Worm (Caenorhabditis elegans) whole organism, young adult: Measurements from ENCODE around the gene mesp-1.

ENCODE experiments used
- B0019.2 ChIP-seq: fragments of 200-800 bp; sonication (Bioruptor generic); conservative IDR thresholded peaks from 2 replicates; pipeline ENCODE4 v1.3.6; 2022; ENCODE audit warnings: missing genetic modification reagents, missing genetic modification characterization, missing compliant biosample characterization
- B0261.1 ChIP-seq: sonication (generic microtip); optimal IDR thresholded peaks from 2 replicates; lab custom pipeline; 2016; ENCODE audit warnings: mild to moderate bottlenecking, missing genetic modification characterization, moderate library complexity, missing compliant biosample characterization
- B0336.3 ChIP-seq: fragments of 200-800 bp; sonication (Bioruptor generic); IDR thresholded peaks from 2 replicates; pipeline ENCODE4 v1.3.6; 2022; ENCODE audit warnings: missing genetic modification characterization, missing compliant biosample characterization
- C17E4.6 ChIP-seq: fragments of 200-800 bp; sonication (Bioruptor generic); IDR thresholded peaks from 2 replicates; pipeline ENCODE4 v1.3.6; 2022; ENCODE audit warnings: missing genetic modification reagents, missing genetic modification characterization, missing compliant biosample characterization
- D2030.7 ChIP-seq: fragments of 200-800 bp; sonication (Bioruptor generic); IDR thresholded peaks from 2 replicates; pipeline ENCODE4 v1.3.6; 2022; ENCODE audit warnings: missing genetic modification reagents, missing genetic modification characterization, missing compliant biosample characterization
- F39B2.1 ChIP-seq: fragments of 200-800 bp; sonication (Bioruptor generic); IDR thresholded peaks from 2 replicates; pipeline ENCODE4 v1.3.6; 2022; ENCODE audit warnings: missing genetic modification reagents, missing genetic modification characterization, missing compliant biosample characterization
- F52B5.7 ChIP-seq: sonication (generic microtip); optimal IDR thresholded peaks from 2 replicates; lab custom pipeline; 2016; ENCODE audit warnings: mild to moderate bottlenecking, missing genetic modification characterization, missing compliant biosample characterization
- K12H6.12 ChIP-seq: fragments of 200-800 bp; sonication (Bioruptor generic); optimal IDR thresholded peaks from 2 replicates; lab custom pipeline; 2018; ENCODE audit warnings: mild to moderate bottlenecking, missing genetic modification characterization, missing compliant biosample characterization
- Y53G8AR.9 ChIP-seq: fragments of 200-800 bp; sonication (Bioruptor generic); conservative IDR thresholded peaks from 2 replicates; pipeline ENCODE4 v1.3.6; 2022; ENCODE audit warnings: missing genetic modification reagents, missing genetic modification characterization, missing compliant biosample characterization
- Y67H2A.10 ChIP-seq: fragments of 200-800 bp; sonication (Bioruptor generic); conservative IDR thresholded peaks from 2 replicates; pipeline ENCODE4 v1.3.6; 2022; ENCODE audit warnings: missing genetic modification reagents, missing genetic modification characterization, missing compliant biosample characterization
- Y95B8A.8 ChIP-seq: fragments of 200-800 bp; sonication (Bioruptor generic); IDR thresholded peaks from 2 replicates; pipeline ENCODE4 v1.3.6; 2022; ENCODE audit warnings: missing genetic modification reagents, missing genetic modification characterization, missing compliant biosample characterization
- ZK185.1 ChIP-seq: sonication (generic microtip); optimal IDR thresholded peaks from 2 replicates; lab custom pipeline; 2016; ENCODE audit warnings: mild to moderate bottlenecking, missing genetic modification characterization, missing compliant biosample characterization; ENCODE audit not compliant: poor library complexity, severe bottlenecking
- cebp-1 ChIP-seq, 2 experiments: fragments of 200-800 bp in 1 of 2; sonication (Bioruptor generic) in 1 of 2; sonication (generic microtip) in 1 of 2; IDR thresholded peaks in 1 of 2; optimal IDR thresholded peaks in 1 of 2; 2 replicates each; pipeline versions ENCODE4 v1.3.6 to Lab custom; 2017 to 2022; ENCODE audit warnings: missing compliant biosample characterization in 2 of 2, missing genetic modification characterization in 2 of 2, mild to moderate bottlenecking in 1 of 2, missing genetic modification reagents in 1 of 2, moderate library complexity in 1 of 2
- cebp-2 ChIP-seq: fragments of 200-800 bp; sonication (Bioruptor generic); IDR thresholded peaks from 2 replicates; pipeline ENCODE4 v1.3.6; 2022; ENCODE audit warnings: missing genetic modification characterization, missing compliant biosample characterization
- ceh-58 ChIP-seq: fragments of 200-800 bp; sonication (Bioruptor generic); IDR thresholded peaks from 2 replicates; pipeline ENCODE4 v1.3.6; 2022; ENCODE audit warnings: missing genetic modification characterization, missing compliant biosample characterization
- dox-1 ChIP-seq: fragments of 200-800 bp; sonication (Bioruptor generic); IDR thresholded peaks from 2 replicates; pipeline ENCODE4 v1.3.6; 2022; ENCODE audit warnings: missing genetic modification reagents, missing genetic modification characterization, missing compliant biosample characterization
- dpl-1 ChIP-seq: fragments of 150-350 bp; optimal IDR thresholded peaks from 2 replicates; lab custom pipeline; 2014; ENCODE audit warnings: missing biosample characterization, missing genetic modification reagents, missing genetic modification characterization
- efl-1 ChIP-seq: fragments of 150-350 bp; optimal IDR thresholded peaks from 2 replicates; lab custom pipeline; 2014; ENCODE audit warnings: missing biosample characterization, missing genetic modification reagents, missing genetic modification characterization
- egrh-3 ChIP-seq: fragments of 200-800 bp; sonication (Bioruptor generic); IDR thresholded peaks from 2 replicates; pipeline ENCODE4 v1.3.6; 2022; ENCODE audit warnings: missing genetic modification reagents, missing genetic modification characterization, missing compliant biosample characterization
- ekl-4 ChIP-seq: fragments of 200-800 bp; sonication (Bioruptor generic); IDR thresholded peaks from 2 replicates; pipeline ENCODE4 v1.3.6; 2022; ENCODE audit warnings: missing genetic modification reagents, missing genetic modification characterization, missing compliant biosample characterization
- fkh-3 ChIP-seq: sonication (generic microtip); optimal IDR thresholded peaks from 2 replicates; lab custom pipeline; 2016; ENCODE audit warnings: mild to moderate bottlenecking, missing genetic modification characterization, missing compliant biosample characterization
- gei-17 ChIP-seq: fragments of 200-800 bp; sonication (Bioruptor generic); optimal IDR thresholded peaks from 2 replicates; lab custom pipeline; 2018; ENCODE audit warnings: mild to moderate bottlenecking, missing genetic modification characterization, missing compliant biosample characterization
- him-1 ChIP-seq: sonication (generic microtip); optimal IDR thresholded peaks from 2 replicates; lab custom pipeline; 2016; ENCODE audit warnings: missing genotype, missing genetic modification reagents, missing genetic modification characterization, missing compliant biosample characterization
- hrde-1 ChIP-seq: sonication (generic microtip); optimal IDR thresholded peaks from 2 replicates; lab custom pipeline; 2016; ENCODE audit warnings: missing genetic modification characterization, mild to moderate bottlenecking, missing compliant biosample characterization, moderate library complexity, missing genotype, missing genetic modification reagents, borderline replicate concordance
- lin-26 ChIP-seq: fragments of 200-800 bp; sonication (Bioruptor generic); IDR thresholded peaks from 2 replicates; pipeline ENCODE4 v1.3.6; 2022; ENCODE audit warnings: missing genetic modification reagents, missing genetic modification characterization, missing compliant biosample characterization
- lin-54 ChIP-seq: fragments of 200-800 bp; sonication (Bioruptor generic); optimal IDR thresholded peaks from 2 replicates; lab custom pipeline; 2018; ENCODE audit warnings: mild to moderate bottlenecking, missing genetic modification characterization, missing compliant biosample characterization
- madf-3 ChIP-seq: fragments of 200-800 bp; sonication (Bioruptor generic); IDR thresholded peaks from 2 replicates; pipeline ENCODE4 v1.3.6; 2022; ENCODE audit warnings: missing genetic modification reagents, missing genetic modification characterization, missing compliant biosample characterization
- madf-6 ChIP-seq: fragments of 200-800 bp; sonication (Bioruptor generic); IDR thresholded peaks from 2 replicates; pipeline ENCODE4 v1.3.6; 2022; ENCODE audit warnings: missing genetic modification reagents, missing genetic modification characterization, missing compliant biosample characterization
- mel-28 ChIP-seq: sonication (generic microtip); optimal IDR thresholded peaks from 2 replicates; lab custom pipeline; 2016; ENCODE audit warnings: borderline replicate concordance, mild to moderate bottlenecking, missing genetic modification characterization, missing compliant biosample characterization
- mes-4 ChIP-seq: sonication (generic microtip); optimal IDR thresholded peaks from 2 replicates; lab custom pipeline; 2016; ENCODE audit warnings: missing genotype, missing genetic modification characterization, missing compliant biosample characterization
- mxl-1 ChIP-seq: sonication (generic microtip); optimal IDR thresholded peaks from 2 replicates; lab custom pipeline; 2016; ENCODE audit warnings: missing genetic modification characterization, missing compliant biosample characterization
- nhr-120 ChIP-seq: fragments of 200-800 bp; sonication (Bioruptor generic); IDR thresholded peaks from 2 replicates; pipeline ENCODE4 v1.3.6; 2022; ENCODE audit warnings: missing genetic modification characterization, missing compliant biosample characterization
- nhr-90 ChIP-seq: sonication (generic microtip); optimal IDR thresholded peaks from 2 replicates; lab custom pipeline; 2016; ENCODE audit warnings: missing genotype, mild to moderate bottlenecking, missing genetic modification characterization, missing compliant biosample characterization
- rcor-1 ChIP-seq: fragments of 200-800 bp; sonication (Bioruptor generic); IDR thresholded peaks from 2 replicates; pipeline ENCODE4 v1.3.6; 2022; ENCODE audit warnings: missing genetic modification reagents, missing genetic modification characterization, missing compliant biosample characterization
- rec-8 ChIP-seq, 2 experiments: sonication (generic microtip); optimal IDR thresholded peaks; 2 replicates each; lab custom pipeline; 2016; ENCODE audit warnings: mild to moderate bottlenecking in 2 of 2, missing genetic modification characterization in 2 of 2, missing genetic modification reagents in 2 of 2, missing genotype in 2 of 2, missing biosample characterization in 1 of 2, missing compliant biosample characterization in 1 of 2, moderate library complexity in 1 of 2
- sea-2 ChIP-seq: fragments of 200-800 bp; sonication (Bioruptor generic); IDR thresholded peaks from 2 replicates; pipeline ENCODE4 v1.3.6; 2022; ENCODE audit warnings: missing genetic modification characterization, missing compliant biosample characterization
- snpc-3.4 ChIP-seq: sonication (generic microtip); optimal IDR thresholded peaks from 2 replicates; lab custom pipeline; 2017; ENCODE audit warnings: missing genetic modification characterization, mild to moderate bottlenecking, missing compliant biosample characterization, antibody characterized with exemption, moderate library complexity, missing genotype, missing genetic modification reagents
- snpc-4 ChIP-seq, 5 experiments: fragments of 150-350 bp in 1 of 5; sonication (generic microtip) in 4 of 5; optimal IDR thresholded peaks; 2 replicates each; lab custom pipeline; 2014 to 2018; ENCODE audit warnings: missing genetic modification characterization in 5 of 5, missing biosample characterization in 3 of 5, antibody characterized with exemption in 2 of 5, mild to moderate bottlenecking in 2 of 5, missing compliant biosample characterization in 2 of 5, missing genotype in 2 of 5, moderate library complexity in 2 of 5, missing genetic modification reagents in 1 of 5
- sptf-2 ChIP-seq: fragments of 200-800 bp; sonication (Bioruptor generic); optimal IDR thresholded peaks from 2 replicates; lab custom pipeline; 2018; ENCODE audit warnings: mild to moderate bottlenecking, missing genetic modification characterization, missing compliant biosample characterization
- unc-130 ChIP-seq: sonication (generic microtip); optimal IDR thresholded peaks from 2 replicates; lab custom pipeline; 2016; ENCODE audit warnings: missing genetic modification reagents, missing genetic modification characterization, missing compliant biosample characterization
- unc-62 ChIP-seq: fragments of 150-350 bp; optimal IDR thresholded peaks from 2 replicates; lab custom pipeline; 2014; ENCODE audit warnings: missing biosample characterization, missing genetic modification reagents, missing genetic modification characterization
- xnd-1 ChIP-seq: sonication (generic microtip); optimal IDR thresholded peaks from 2 replicates; lab custom pipeline; 2016; ENCODE audit warnings: missing genotype, missing genetic modification reagents, missing genetic modification characterization, missing compliant biosample characterization
- zim-3 ChIP-seq: sonication (generic microtip); optimal IDR thresholded peaks from 2 replicates; lab custom pipeline; 2017; ENCODE audit warnings: mild to moderate bottlenecking, missing genetic modification characterization, moderate library complexity, missing compliant biosample characterization
- ztf-25 ChIP-seq: fragments of 200-800 bp; sonication (Bioruptor generic); IDR thresholded peaks from 2 replicates; pipeline ENCODE4 v1.3.6; 2022; ENCODE audit warnings: missing genetic modification reagents, missing genetic modification characterization, missing compliant biosample characterization

mesp-1 gene

DNA sequence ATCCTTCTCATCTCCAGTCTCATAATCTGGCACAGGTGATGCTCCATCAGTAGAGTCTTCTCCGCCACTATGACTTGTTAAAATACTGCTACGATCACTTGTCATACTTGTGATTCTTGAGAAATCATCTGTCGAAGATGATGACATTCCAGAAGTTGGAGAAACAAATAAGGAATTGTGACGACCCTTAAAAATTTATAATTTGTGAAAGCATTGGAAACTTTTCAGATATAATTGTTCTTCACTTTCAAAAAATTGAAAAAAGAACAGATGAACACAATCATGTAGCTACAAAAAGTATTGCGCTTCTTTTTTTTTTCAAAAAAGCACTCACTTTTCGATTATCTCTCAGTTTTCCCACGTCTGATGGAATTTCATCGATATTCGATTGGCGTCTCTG is 6.9 kb downstream of the mesp-1 start:
- TF ChIP-seq madf-3 (no peak), ceh-58 (GFP tag; lab: Robert Waterston, UW) (no peak), nhr-120 (GFP tag; lab: Robert Waterston, UW) (no peak), Y95B8A.8 (no peak), mxl-1 (tag; lab: Kevin White, UChicago) (no peak), him-1 (tag; lab: Kevin White, UChicago) (no peak), gei-17 (GFP tag; lab: Kevin White, UChicago) (no peak), B0019.2 (no peak), hrde-1 (no peak), unc-130 (GFP tag; lab: Kevin White, UChicago) (no peak), F39B2.1 (no peak), mel-28 (no peak), C17E4.6 (no peak), Y67H2A.10 (no peak)

ce11 chrIV:8510534-8510933 is 11.4 kb downstream of the mesp-1 start, which contains the start of gene tag-77:
TSS of gene tag-77 (minus strand) at chrIV:8510548.
- no peak for TF ChIP-seq snpc-4 (GFP tag; optimal IDR thresholded peaks at IDR 0.05; lab: Kevin White, UChicago)
- TF ChIP-seq snpc-4 (tag; optimal IDR thresholded peaks at IDR 0.05; lab: Kevin White, UChicago) = peak in 1 of 4 experiments; percentile 17
- TF ChIP-seq sea-2 = no peak
- TF ChIP-seq egrh-3 = no peak
- no peak for TF ChIP-seq fkh-3 (tag; lab: Kevin White, UChicago)
- 0 out of 2 replicates have a peak, but pooled peaks have one; percentile 21 for TF ChIP-seq B0336.3 (GFP tag; lab: Robert Waterston, UW)
- 0 out of 2 replicates have a peak, but pooled peaks have one; percentile 31 for TF ChIP-seq madf-6 (GFP tag; lab: Robert Waterston, UW)
- 0 out of 2 replicates have a peak, but pooled peaks have one; percentile 50 for TF ChIP-seq lin-26 (GFP tag; lab: Robert Waterston, UW)
- TF ChIP-seq rec-8 (tag; optimal IDR thresholded peaks at IDR 0.05; lab: Kevin White, UChicago) = no peak
- TF ChIP-seq cebp-1 (GFP tag; IDR thresholded peaks at IDR 0.05; lab: Robert Waterston, UW) = no peak
- TF ChIP-seq cebp-1 (tag; optimal IDR thresholded peaks at IDR 0.05; lab: Kevin White, UChicago) = peak; percentile 60
- TF ChIP-seq madf-3 = no peak

DNA sequence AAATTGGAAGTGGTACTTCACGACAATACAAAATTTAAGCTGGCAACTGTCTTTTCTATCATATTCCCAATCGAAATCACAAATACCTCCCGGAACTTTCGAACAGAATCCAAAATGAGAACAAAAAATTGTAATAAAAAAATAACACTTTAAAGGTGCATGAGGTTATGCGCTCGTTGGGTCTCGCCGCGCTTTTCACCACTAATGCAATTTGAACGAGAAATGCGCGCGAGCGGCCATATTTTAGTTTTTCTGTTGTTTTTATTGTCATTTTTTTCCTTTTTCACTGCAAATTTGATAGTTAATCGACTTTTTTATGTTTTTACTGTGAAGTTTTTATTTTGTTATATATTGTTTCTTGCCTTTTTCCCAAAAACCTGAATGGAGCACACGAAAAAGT is 11.9 kb downstream of the mesp-1 start, which contains the start of gene mes-6:
mes-6 (plus strand) TSS at position 229 of the 400 bp plus-strand sequence.
- TF ChIP-seq zim-3 (tag; lab: Kevin White, UChicago) (no peak), snpc-3.4 (tag; lab: Kevin White, UChicago) (peak; percentile 81), F52B5.7 (tag; lab: Kevin White, UChicago) (no peak), dox-1 (GFP tag; lab: Robert Waterston, UW) (peak; percentile 51), him-1 (tag; lab: Kevin White, UChicago) (no peak), ztf-25 (GFP tag; lab: Robert Waterston, UW) (no peak), Y53G8AR.9 (no peak), K12H6.12 (no peak), D2030.7 (GFP tag; lab: Robert Waterston, UW) (peak; percentile 70), mes-4 (tag; lab: Kevin White, UChicago) (no peak), ekl-4 (no peak), B0261.1 (no peak), ZK185.1 (tag; lab: Kevin White, UChicago) (peak; percentile 53), cebp-1 (GFP tag; IDR thresholded peaks at IDR 0.05; lab: Robert Waterston, UW) (no peak), cebp-1 (tag; optimal IDR thresholded peaks at IDR 0.05; lab: Kevin White, UChicago) (no peak), lin-26 (GFP tag; lab: Robert Waterston, UW) (no peak), efl-1 (peak; percentile 92), snpc-4 (GFP tag; optimal IDR thresholded peaks at IDR 0.05; lab: Kevin White, UChicago) (no peak), snpc-4 (tag; optimal IDR thresholded peaks at IDR 0.05; lab: Kevin White, UChicago) (peak in 1 of 4 experiments; percentile 71), unc-62 (GFP tag; lab: Kevin White, UChicago) (no peak), dpl-1 (peak; percentile 85), nhr-90 (no peak), rec-8 (tag; optimal IDR thresholded peaks at IDR 0.05; lab: Kevin White, UChicago) (no peak), nhr-120 (GFP tag; lab: Robert Waterston, UW) (no peak), rcor-1 (GFP tag; lab: Robert Waterston, UW) (0 out of 2 replicates have a peak, but pooled peaks have one; percentile 5), sptf-2 (GFP tag; lab: Kevin White, UChicago) (no peak), lin-54 (GFP tag; lab: Kevin White, UChicago) (peak; percentile 75), cebp-2 (GFP tag; lab: Robert Waterston, UW) (no peak), xnd-1 (tag; lab: Kevin White, UChicago) (peak; percentile 59)
